Fruit fly (Drosophila melanogaster) whole organism, embryonic: Measurements from ENCODE around the gene Chro.

Experiments used
- Abd-B ChIP-seq: fragments of 200-800 bp; sonication (Bioruptor generic); optimal IDR thresholded peaks from 2 replicates; lab custom pipeline; 2018; ENCODE audit warnings: missing biosample characterization, mild to moderate bottlenecking, missing genetic modification characterization, moderate library complexity
- Asciz ChIP-seq: fragments of 200-800 bp; sonication (Bioruptor generic); optimal IDR thresholded peaks from 2 replicates; lab custom pipeline; 2017; ENCODE audit warnings: missing biosample characterization, mild to moderate bottlenecking, missing genetic modification characterization, missing genetic modification reagents
- Bdp1 ChIP-seq: fragments of 200-800 bp; sonication (Bioruptor generic); optimal IDR thresholded peaks from 3 replicates; lab custom pipeline; 2016; ENCODE audit warnings: missing biosample characterization, missing genetic modification characterization
- C15 ChIP-seq: fragments of 200-800 bp; sonication (Bioruptor generic); IDR thresholded peaks from 3 replicates; pipeline ENCODE4 v1.3.6; 2022; ENCODE audit warnings: missing biosample characterization, missing genetic modification characterization
- CG11723 ChIP-seq: fragments of 200-800 bp; sonication (Bioruptor generic); optimal IDR thresholded peaks from 2 replicates; lab custom pipeline; 2017; ENCODE audit warnings: missing biosample characterization, mild to moderate bottlenecking, missing genetic modification characterization
- CG13123 ChIP-seq: fragments of 200-800 bp; sonication (Bioruptor generic); optimal IDR thresholded peaks from 2 replicates; lab custom pipeline; 2016; ENCODE audit warnings: missing biosample characterization, missing genetic modification characterization
- CG14014 ChIP-seq: fragments of 200-800 bp; sonication (Bioruptor generic); IDR thresholded peaks from 2 replicates; pipeline ENCODE4 v1.3.6; 2022; ENCODE audit warnings: missing biosample characterization, missing genetic modification characterization
- CG17612 ChIP-seq: fragments of 200-800 bp; sonication (Bioruptor generic); IDR thresholded peaks from 2 replicates; pipeline ENCODE4 v1.3.6; 2022; ENCODE audit warnings: missing biosample characterization, missing genetic modification characterization
- CG3163 ChIP-seq: fragments of 200-800 bp; sonication (Bioruptor generic); optimal IDR thresholded peaks from 3 replicates; lab custom pipeline; 2016; ENCODE audit warnings: missing biosample characterization, missing genetic modification characterization
- CG32532 ChIP-seq: fragments of 200-800 bp; sonication (Bioruptor generic); IDR thresholded peaks from 2 replicates; pipeline ENCODE4 v1.3.6; 2022; ENCODE audit warnings: missing biosample characterization, missing genetic modification characterization
- CG32767 ChIP-seq: fragments of 200-800 bp; sonication (Bioruptor generic); IDR thresholded peaks from 2 replicates; pipeline ENCODE4 v1.3.6; 2022; ENCODE audit warnings: missing biosample characterization, missing genetic modification characterization
- CG33557 ChIP-seq: fragments of 200-800 bp; sonication (Bioruptor generic); optimal IDR thresholded peaks from 2 replicates; lab custom pipeline; 2019; ENCODE audit warnings: missing biosample characterization, mild to moderate bottlenecking, missing genetic modification characterization, moderate library complexity
- CG34422 ChIP-seq: fragments of 200-800 bp; sonication (Bioruptor generic); IDR thresholded peaks from 3 replicates; pipeline ENCODE4 v1.3.6; 2022; ENCODE audit warnings: missing biosample characterization, missing genetic modification characterization
- CG6254 ChIP-seq: fragments of 200-800 bp; sonication (Bioruptor generic); optimal IDR thresholded peaks from 3 replicates; lab custom pipeline; 2017; ENCODE audit warnings: mild to moderate bottlenecking, missing biosample characterization, missing genetic modification reagents, missing genetic modification characterization
- CG6654 ChIP-seq: fragments of 200-800 bp; sonication (Bioruptor generic); optimal IDR thresholded peaks from 2 replicates; lab custom pipeline; 2017; ENCODE audit warnings: missing biosample characterization, mild to moderate bottlenecking, missing genetic modification characterization
- CG6813 ChIP-seq: fragments of 200-800 bp; sonication (Bioruptor generic); optimal IDR thresholded peaks from 2 replicates; lab custom pipeline; 2017; ENCODE audit warnings: missing biosample characterization, missing genetic modification characterization, mild to moderate bottlenecking, moderate library complexity, missing genetic modification reagents
- CG7271 ChIP-seq: fragments of 200-800 bp; sonication (Bioruptor generic); optimal IDR thresholded peaks from 2 replicates; lab custom pipeline; 2018; ENCODE audit warnings: missing biosample characterization, mild to moderate bottlenecking, missing genetic modification characterization, moderate library complexity
- CG8478 ChIP-seq: fragments of >200 bp; optimal IDR thresholded peaks from 2 replicates; lab custom pipeline; 2018
- CG9727 ChIP-seq: fragments of 200-800 bp; sonication (Bioruptor generic); optimal IDR thresholded peaks from 3 replicates; lab custom pipeline; 2017; ENCODE audit warnings: missing biosample characterization, mild to moderate bottlenecking, missing genetic modification characterization
- CTCF ChIP-seq: fragments of 200-800 bp; sonication (Bioruptor generic); optimal IDR thresholded peaks from 2 replicates; lab custom pipeline; 2017; ENCODE audit warnings: missing biosample characterization, mild to moderate bottlenecking, missing genetic modification characterization, moderate library complexity
- Camta ChIP-seq: fragments of 200-800 bp; sonication (Bioruptor generic); optimal IDR thresholded peaks from 2 replicates; lab custom pipeline; 2016; ENCODE audit warnings: missing biosample characterization, missing genetic modification characterization
- Dp ChIP-seq: fragments of 200-800 bp; sonication (Bioruptor generic); optimal IDR thresholded peaks from 2 replicates; lab custom pipeline; 2018; ENCODE audit warnings: missing biosample characterization, mild to moderate bottlenecking, missing genetic modification characterization, moderate library complexity
- GATAe ChIP-seq: fragments of 200-800 bp; sonication (Bioruptor generic); conservative IDR thresholded peaks from 2 replicates; pipeline ENCODE4 v1.3.6; 2022; ENCODE audit warnings: missing biosample characterization, missing genetic modification characterization
- Hr39 ChIP-seq: fragments of >200 bp; optimal IDR thresholded peaks from 2 replicates; lab custom pipeline; 2017
- Hr78 ChIP-seq, 2 experiments: fragments of 200-800 bp in 1 of 2; fragments of >200 bp in 1 of 2; sonication (Bioruptor generic) in 1 of 2; optimal IDR thresholded peaks; 2 replicates each; lab custom pipeline; 2017 to 2019; ENCODE audit warnings: missing biosample characterization in 2 of 2, missing genetic modification characterization in 2 of 2, mild to moderate bottlenecking in 1 of 2, moderate library complexity in 1 of 2
- Lhr ChIP-seq: fragments of 200-800 bp; sonication (Bioruptor generic); optimal IDR thresholded peaks from 3 replicates; lab custom pipeline; 2017; ENCODE audit warnings: mild to moderate bottlenecking, missing biosample characterization, missing genetic modification reagents, missing genetic modification characterization
- Med ChIP-seq: fragments of 200-800 bp; sonication (Bioruptor generic); peaks from one replicate; lab custom pipeline; 2016; ENCODE audit warnings: missing biosample characterization, missing genetic modification characterization, mild to moderate bottlenecking, inconsistent platforms, moderate library complexity
- Ravus ChIP-seq: fragments of 200-800 bp; sonication (Bioruptor generic); IDR thresholded peaks from 2 replicates; pipeline ENCODE4 v1.3.6; 2022; ENCODE audit warnings: missing biosample characterization, missing genetic modification characterization
- Sry-β ChIP-seq: fragments of 200-800 bp; sonication (Bioruptor generic); optimal IDR thresholded peaks from 2 replicates; lab custom pipeline; 2018; ENCODE audit warnings: missing biosample characterization, mild to moderate bottlenecking, missing genetic modification characterization, moderate library complexity
- Ssrp ChIP-seq: fragments of 200-800 bp; sonication (Bioruptor generic); optimal IDR thresholded peaks from 2 replicates; lab custom pipeline; 2018; ENCODE audit warnings: missing biosample characterization, mild to moderate bottlenecking, missing genetic modification characterization, moderate library complexity
- TFAM ChIP-seq: fragments of 200-800 bp; sonication (Bioruptor generic); optimal IDR thresholded peaks from 2 replicates; lab custom pipeline; 2017; ENCODE audit warnings: missing biosample characterization, missing genetic modification characterization, inconsistent platforms
- al ChIP-seq: fragments of 200-800 bp; sonication (Bioruptor generic); IDR thresholded peaks from 2 replicates; pipeline ENCODE4 v1.3.6; 2022; ENCODE audit warnings: missing biosample characterization, missing genetic modification characterization
- amos ChIP-seq: fragments of 200-800 bp; sonication (Bioruptor generic); IDR thresholded peaks from 2 replicates; pipeline ENCODE4 v1.3.6; 2022; ENCODE audit warnings: missing biosample characterization, missing genetic modification characterization; ENCODE audit not compliant: partially characterized antibody
- bbx ChIP-seq: fragments of 200-800 bp; sonication (Bioruptor generic); IDR thresholded peaks from 2 replicates; pipeline ENCODE4 v1.3.6; 2022; ENCODE audit warnings: missing biosample characterization, missing genetic modification characterization; ENCODE audit not compliant: partially characterized antibody
- chinmo ChIP-seq: fragments of 200-800 bp; sonication (Bioruptor generic); IDR thresholded peaks from 4 replicates; pipeline ENCODE4 v1.3.6; 2022; ENCODE audit warnings: missing biosample characterization, missing genetic modification characterization; ENCODE audit not compliant: partially characterized antibody
- crol ChIP-seq: fragments of 200-800 bp; sonication (Bioruptor generic); IDR thresholded peaks from 2 replicates; pipeline ENCODE4 v1.3.6; 2022; ENCODE audit warnings: missing biosample characterization, missing genetic modification characterization
- gro ChIP-seq: fragments of 200-800 bp; sonication (Bioruptor generic); optimal IDR thresholded peaks from 2 replicates; lab custom pipeline; 2016; ENCODE audit warnings: missing biosample characterization, missing genetic modification characterization
- h ChIP-seq: fragments of >200 bp; optimal IDR thresholded peaks from 2 replicates; lab custom pipeline; 2017
- hkb ChIP-seq, 2 experiments: fragments of 200-800 bp in 1 of 2; fragments of >200 bp in 1 of 2; sonication (Bioruptor generic) in 1 of 2; IDR thresholded peaks in 1 of 2; optimal IDR thresholded peaks in 1 of 2; 2 replicates each; pipeline versions ENCODE4 v1.3.6 to Lab custom; 2017 to 2022; ENCODE audit warnings: missing biosample characterization in 1 of 2, missing genetic modification characterization in 1 of 2
- kah ChIP-seq: fragments of 200-800 bp; sonication (Bioruptor generic); optimal IDR thresholded peaks from 2 replicates; lab custom pipeline; 2018; ENCODE audit warnings: missing biosample characterization, mild to moderate bottlenecking, missing genetic modification characterization
- kay ChIP-seq: fragments of 200-800 bp; sonication (Bioruptor generic); optimal IDR thresholded peaks from 2 replicates; lab custom pipeline; 2016; ENCODE audit warnings: missing biosample characterization, missing genetic modification characterization
- onecut ChIP-seq: fragments of 200-800 bp; sonication (Bioruptor generic); IDR thresholded peaks from 2 replicates; pipeline ENCODE4 v1.3.6; 2022; ENCODE audit warnings: missing biosample characterization, missing genetic modification characterization
- phol ChIP-seq: fragments of 200-800 bp; sonication (Bioruptor generic); optimal IDR thresholded peaks from 3 replicates; lab custom pipeline; 2018; ENCODE audit warnings: missing biosample characterization, mild to moderate bottlenecking, missing genetic modification characterization, moderate library complexity
- sens ChIP-seq: fragments of 200-800 bp; sonication (Bioruptor generic); peaks from one replicate; lab custom pipeline; 2016; ENCODE audit warnings: missing biosample characterization, missing genetic modification characterization
- so ChIP-seq: fragments of 200-800 bp; sonication (Bioruptor generic); IDR thresholded peaks from 3 replicates; pipeline ENCODE4 v1.3.6; 2022; ENCODE audit warnings: missing biosample characterization, missing genetic modification characterization
- sob ChIP-seq: fragments of 200-800 bp; sonication (Bioruptor generic); IDR thresholded peaks from 2 replicates; pipeline ENCODE4 v1.3.6; 2022; ENCODE audit warnings: missing biosample characterization, missing genetic modification characterization
- stwl ChIP-seq: fragments of 200-800 bp; sonication (Bioruptor generic); optimal IDR thresholded peaks from 3 replicates; lab custom pipeline; 2018; ENCODE audit warnings: missing biosample characterization, mild to moderate bottlenecking, missing genetic modification characterization, moderate library complexity
- usp ChIP-seq: fragments of >200 bp; optimal IDR thresholded peaks from 2 replicates; lab custom pipeline; 2017; ENCODE audit warnings: missing biosample characterization, missing genetic modification characterization
- zen2 ChIP-seq: fragments of 200-800 bp; sonication (Bioruptor generic); IDR thresholded peaks from 3 replicates; pipeline ENCODE4 v1.3.6; 2022; ENCODE audit warnings: missing biosample characterization, missing genetic modification characterization; ENCODE audit not compliant: partially characterized antibody

Chro gene

DNA sequence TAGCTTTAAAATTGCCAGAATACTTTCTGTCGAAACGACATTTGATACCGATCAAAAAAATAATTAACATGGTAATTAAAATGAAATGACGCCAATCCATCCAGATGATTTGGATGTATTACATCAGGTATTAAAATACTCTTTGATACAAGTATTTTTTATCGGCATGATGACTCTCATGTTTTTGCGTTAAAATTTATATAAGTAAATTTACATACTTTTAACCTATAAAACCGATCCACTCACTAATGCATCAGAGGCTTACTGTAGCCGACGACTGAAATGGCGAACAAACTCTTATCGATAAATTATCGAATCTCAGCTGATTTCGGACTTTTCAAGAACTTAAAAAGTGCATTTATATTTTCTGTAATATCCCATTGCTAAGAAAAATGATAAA lies 22.8 kb upstream of the Chro start, which contains the start of gene BoYb:
Gene BoYb (plus strand): TSS at position 301 of the 400 bp plus-strand sequence.
- TF ChIP-seq CG6813 (GFP tag; lab: Kevin White, UChicago) (no peak), C15 (GFP tag; lab: Robert Waterston, UW) (no peak), CG9727 (GFP tag; lab: Kevin White, UChicago) (no peak), h (lab: Kevin White, UChicago) (no peak), Hr78 (GFP tag; optimal IDR thresholded peaks at IDR 0.05; lab: Kevin White, UChicago) (no peak)

DNA sequence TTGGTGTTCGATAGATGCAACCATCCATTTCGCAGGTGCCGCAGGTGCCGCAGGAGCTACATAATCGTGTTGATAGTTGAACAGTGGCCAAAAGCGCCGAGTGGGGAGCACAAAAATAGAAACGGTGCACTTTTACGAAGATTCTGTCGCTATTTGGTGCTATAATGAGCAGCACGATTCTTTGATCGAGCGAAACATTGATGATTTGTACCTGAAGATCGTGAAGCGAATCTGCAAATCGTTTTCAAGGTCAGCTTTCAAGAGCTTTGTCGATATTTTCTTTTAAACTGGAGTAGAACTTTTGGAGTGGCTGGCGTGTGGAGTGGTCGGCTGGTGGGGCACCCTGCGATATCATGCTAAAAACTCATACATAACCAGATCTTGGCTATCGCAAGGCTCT lies 19.7 kb upstream of the Chro start, which contains the start of gene CG11131:
Gene CG11131 (plus strand): TSS at position 301 of the 400 bp plus-strand sequence.
- TF ChIP-seq TFAM (GFP tag; lab: Kevin White, UChicago) (no peak), Dp (GFP tag; lab: Kevin White, UChicago) (no peak), Camta (GFP tag; lab: Kevin White, UChicago) (no peak), Ravus (GFP tag; lab: Robert Waterston, UW) (no peak), Asciz (GFP tag; lab: Kevin White, UChicago) (no peak), crol (GFP tag; lab: Robert Waterston, UW) (no peak), amos (no peak), CG33557 (GFP tag; lab: Kevin White, UChicago) (no peak), CG34422 (GFP tag; lab: Robert Waterston, UW) (no peak), kay (GFP tag; lab: Kevin White, UChicago) (no peak), sob (GFP tag; lab: Robert Waterston, UW) (no peak), al (GFP tag; lab: Robert Waterston, UW) (no peak), phol (no peak), CG7271 (tag; lab: Kevin White, UChicago) (no peak), CG11723 (no peak), so (GFP tag; lab: Robert Waterston, UW) (no peak), bbx (GFP tag; lab: Robert Waterston, UW) (no peak), CTCF (no peak)

DNA sequence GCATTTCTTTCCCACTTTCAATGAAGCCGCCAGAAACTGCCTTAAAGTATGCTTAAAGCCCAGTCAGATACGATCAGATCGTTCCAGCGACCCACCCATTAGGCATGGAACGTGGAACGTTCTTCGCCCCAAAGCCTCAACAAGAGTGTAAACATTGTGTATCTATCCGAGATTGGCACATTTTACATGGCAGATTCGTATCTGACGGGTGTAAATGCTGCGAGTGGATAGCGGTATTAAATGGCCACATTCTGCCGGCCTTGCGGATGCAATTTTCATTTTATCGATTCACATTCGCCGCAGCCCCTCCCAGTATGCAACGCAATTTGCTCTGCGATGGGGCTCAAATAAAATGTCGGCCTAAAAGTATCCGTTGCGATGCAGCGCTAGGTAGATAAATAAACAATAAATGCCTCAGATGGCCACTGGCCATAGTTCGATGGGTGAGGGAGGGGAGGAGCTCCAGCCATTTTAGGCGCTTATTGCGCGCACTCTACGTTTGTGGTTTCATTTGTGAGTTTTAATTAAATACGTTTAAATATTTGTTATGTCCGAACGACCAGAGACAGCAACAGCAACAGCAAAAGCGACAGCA lies 16.0 kb upstream of the Chro start:
- TF ChIP-seq gro (GFP tag; lab: Kevin White, UChicago) (no peak), Lhr (GFP tag; lab: Kevin White, UChicago) (peak; percentile 35), hkb (optimal IDR thresholded peaks at IDR 0.05; lab: Kevin White, UChicago) (peak; percentile 13), hkb (GFP tag; IDR thresholded peaks at IDR 0.05; lab: Robert Waterston, UW) (no peak), Sry-β (no peak), sens (GFP tag; lab: Kevin White, UChicago) (peak; percentile 25), Bdp1 (GFP tag; lab: Kevin White, UChicago) (no peak), GATAe (GFP tag; lab: Robert Waterston, UW) (no peak), Ssrp (tag; lab: Kevin White, UChicago) (no peak), CG6254 (GFP tag; lab: Kevin White, UChicago) (no peak), CG3163 (no peak), CG32767 (GFP tag; lab: Robert Waterston, UW) (no peak), CG32532 (GFP tag; lab: Robert Waterston, UW) (no peak), Med (GFP tag; lab: Kevin White, UChicago) (peak; percentile 60), CG14014 (no peak), CG13123 (GFP tag; lab: Kevin White, UChicago) (no peak), chinmo (0 out of 4 replicates have a peak, but pooled peaks have one; percentile 41), stwl (no peak), CG6654 (GFP tag; lab: Kevin White, UChicago) (no peak), CG17612 (GFP tag; lab: Robert Waterston, UW) (no peak), Abd-B (GFP tag; lab: Kevin White, UChicago) (peak; percentile 37), Hr39 (lab: Kevin White, UChicago) (no peak), usp (GFP tag; lab: Kevin White, UChicago) (no peak), crol (GFP tag; lab: Robert Waterston, UW) (peak; percentile 90), CG8478 (peak; percentile 90), zen2 (GFP tag; lab: Robert Waterston, UW) (no peak), onecut (GFP tag; lab: Robert Waterston, UW) (0 out of 2 replicates have a peak, but pooled peaks have one; percentile 21), Asciz (GFP tag; lab: Kevin White, UChicago) (no peak), kah (GFP tag; lab: Kevin White, UChicago) (no peak)
